Worm (Caenorhabditis elegans): ENCODE data around the gene C16C8.12.

DNA sequence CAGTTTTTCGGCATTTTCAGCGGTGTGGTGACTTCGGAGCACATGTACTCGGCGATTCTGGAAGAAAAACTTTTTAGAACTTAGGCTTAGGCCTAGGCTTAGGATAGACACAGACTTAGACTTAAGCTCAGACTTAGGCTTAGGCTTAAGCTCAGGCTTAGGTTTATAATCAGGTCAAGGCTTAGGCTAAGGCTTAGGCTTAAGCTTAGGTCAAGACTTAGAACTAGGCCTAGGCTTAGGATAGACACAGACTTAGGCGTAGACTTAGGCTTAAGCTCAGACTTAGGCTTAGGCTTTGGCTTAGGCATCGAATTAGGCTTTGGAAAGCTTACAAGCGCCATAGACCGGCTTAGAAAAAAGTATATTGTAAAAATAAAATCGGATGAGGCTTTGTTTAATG lies 24.0 kb downstream of the C16C8.12 start:
- TF ChIP-seq pha-4 (tag; optimal IDR thresholded peaks at IDR 0.05) (no peak), nhr-11 (tag; optimal IDR thresholded peaks at IDR 0.05) (no peak), lin-15B (tag; optimal IDR thresholded peaks at IDR 0.05) (no peak), daf-12 (tag; optimal IDR thresholded peaks at IDR 0.05) (no peak), nhr-76 (tag; optimal IDR thresholded peaks at IDR 0.05) (no peak)
